Worm (Caenorhabditis elegans) whole organism, L3 larva: ENCODE measurements around the gene sluh-7.

Source experiments
- ZK546.5 ChIP-seq: sonication (generic microtip); optimal IDR thresholded peaks from 2 replicates; lab custom pipeline; 2017; ENCODE audit warnings: missing biosample characterization, missing genetic modification characterization
- ceh-9 ChIP-seq: sonication (generic microtip); optimal IDR thresholded peaks from 2 replicates; lab custom pipeline; 2018; ENCODE audit warnings: missing biosample characterization, missing genetic modification characterization
- fos-1 ChIP-seq: fragments of 150-350 bp; optimal IDR thresholded peaks from 2 replicates; lab custom pipeline; 2014; ENCODE audit warnings: missing biosample characterization, missing genetic modification characterization
- lin-39 ChIP-seq: fragments of 150-350 bp; optimal IDR thresholded peaks from 2 replicates; lab custom pipeline; 2018; ENCODE audit warnings: missing biosample characterization, missing genetic modification reagents, missing genetic modification characterization
- nfya-1 ChIP-seq: sonication (generic microtip); optimal IDR thresholded peaks from 2 replicates; lab custom pipeline; 2017; ENCODE audit warnings: missing genetic modification characterization, mild to moderate bottlenecking, missing compliant biosample characterization, antibody characterized with exemption, moderate library complexity; ENCODE audit not compliant: insufficient read depth
- nhr-11 ChIP-seq: fragments of 150-350 bp; optimal IDR thresholded peaks from 2 replicates; lab custom pipeline; 2014; ENCODE audit warnings: missing biosample characterization, missing genetic modification characterization
- nhr-23 ChIP-seq: fragments of 150-350 bp; optimal IDR thresholded peaks from 2 replicates; lab custom pipeline; 2014; ENCODE audit warnings: missing biosample characterization, missing genetic modification reagents, missing genetic modification characterization
- nhr-76 ChIP-seq: fragments of 150-350 bp; sonication (generic microtip); optimal IDR thresholded peaks from 5 replicates; lab custom pipeline; 2014; ENCODE audit warnings: missing biosample characterization, missing genetic modification characterization
- snpc-4 ChIP-seq: fragments of 150-350 bp; optimal IDR thresholded peaks from 2 replicates; lab custom pipeline; 2014; ENCODE audit warnings: missing biosample characterization, missing genetic modification characterization

ce11 chrV:10307283-10307682, 48.3 kb downstream of the sluh-7 start, which contains the start of gene che-12:
- TF ChIP-seq fos-1 (tag; lab: Kevin White, UChicago) (no peak), nhr-11 (tag; lab: Kevin White, UChicago) (no peak), nhr-23 (tag; lab: Kevin White, UChicago) (no peak), ceh-9 (no peak), ZK546.5 (tag; lab: Kevin White, UChicago) (no peak), snpc-4 (no peak), nfya-1 (tag; lab: Kevin White, UChicago) (no peak), lin-39 (tag; lab: Kevin White, UChicago) (no peak), nhr-76 (tag; lab: Kevin White, UChicago) (no peak)
